Fruit fly (Drosophila melanogaster) whole organism, embryonic: ENCODE measurements around the gene Sgsf.

Source experiments
- Aef1 ChIP-seq: fragments of 200-800 bp; sonication (Bioruptor generic); IDR thresholded peaks from 3 replicates; pipeline ENCODE4 v1.3.6; 2022; ENCODE audit warnings: missing biosample characterization, missing genetic modification characterization
- CG10274 ChIP-seq: fragments of 200-800 bp; sonication (Bioruptor generic); optimal IDR thresholded peaks from 3 replicates; lab custom pipeline; 2017; ENCODE audit warnings: missing biosample characterization, mild to moderate bottlenecking, missing genetic modification characterization
- CG10321 ChIP-seq: fragments of 200-800 bp; sonication (Bioruptor generic); IDR thresholded peaks from 2 replicates; pipeline ENCODE4 v1.3.6; 2022; ENCODE audit warnings: missing biosample characterization, missing genetic modification characterization
- CG10654 ChIP-seq: fragments of 200-800 bp; sonication (Bioruptor generic); optimal IDR thresholded peaks from 2 replicates; lab custom pipeline; 2016; ENCODE audit warnings: missing biosample characterization, missing genetic modification characterization
- CG12071 ChIP-seq: fragments of 200-800 bp; sonication (Bioruptor generic); optimal IDR thresholded peaks from 3 replicates; lab custom pipeline; 2018; ENCODE audit warnings: missing biosample characterization, mild to moderate bottlenecking, missing genetic modification characterization
- CG1603 ChIP-seq: fragments of 200-800 bp; sonication (Bioruptor generic); optimal IDR thresholded peaks from 2 replicates; lab custom pipeline; 2019; ENCODE audit warnings: missing biosample characterization, mild to moderate bottlenecking, missing genetic modification characterization, moderate library complexity
- CG17361 ChIP-seq: fragments of 200-800 bp; sonication (Bioruptor generic); IDR thresholded peaks from 3 replicates; pipeline ENCODE4 v1.3.6; 2022; ENCODE audit warnings: missing biosample characterization, missing genetic modification characterization
- CG17829 ChIP-seq: fragments of 200-800 bp; optimal IDR thresholded peaks from 2 replicates; lab custom pipeline; 2019; ENCODE audit warnings: missing biosample characterization, mild to moderate bottlenecking, missing genetic modification characterization, moderate library complexity
- CG18262 ChIP-seq: fragments of 200-800 bp; optimal IDR thresholded peaks from 3 replicates; lab custom pipeline; 2019; ENCODE audit warnings: missing biosample characterization, mild to moderate bottlenecking, missing genetic modification characterization, moderate library complexity
- CG1832 ChIP-seq: fragments of 200-800 bp; sonication (Bioruptor generic); optimal IDR thresholded peaks from 2 replicates; lab custom pipeline; 2017; ENCODE audit warnings: missing biosample characterization, mild to moderate bottlenecking, missing genetic modification characterization, inconsistent platforms
- CG2116 ChIP-seq: fragments of 200-800 bp; sonication (Bioruptor generic); optimal IDR thresholded peaks from 3 replicates; lab custom pipeline; 2018; ENCODE audit warnings: missing biosample characterization, mild to moderate bottlenecking, missing genetic modification characterization
- CG3847 ChIP-seq: fragments of 200-800 bp; sonication (Bioruptor generic); IDR thresholded peaks from 2 replicates; pipeline ENCODE4 v1.3.6; 2022; ENCODE audit warnings: missing biosample characterization, missing genetic modification characterization
- CG4424 ChIP-seq: fragments of 200-800 bp; sonication (Bioruptor generic); optimal IDR thresholded peaks from 3 replicates; lab custom pipeline; 2016; ENCODE audit warnings: missing biosample characterization, missing genetic modification characterization
- CG5180 ChIP-seq: fragments of 200-800 bp; sonication (Bioruptor generic); optimal IDR thresholded peaks from 3 replicates; lab custom pipeline; 2017; ENCODE audit warnings: missing biosample characterization, missing genetic modification characterization, mild to moderate bottlenecking, moderate library complexity, missing genetic modification reagents
- CG8089 ChIP-seq: fragments of 200-800 bp; sonication (Bioruptor generic); optimal IDR thresholded peaks from 3 replicates; lab custom pipeline; 2016; ENCODE audit warnings: missing biosample characterization, missing genetic modification characterization
- CG8290 ChIP-seq, 3 experiments: fragments of 200-800 bp; sonication (Bioruptor generic); optimal IDR thresholded peaks; 2 replicates each; lab custom pipeline; 2016 to 2019; ENCODE audit warnings: missing biosample characterization in 3 of 3, missing genetic modification characterization in 3 of 3, mild to moderate bottlenecking in 2 of 3, moderate library complexity in 1 of 3
- CG9215 ChIP-seq: fragments of 200-800 bp; sonication (Bioruptor generic); IDR thresholded peaks from 2 replicates; pipeline ENCODE4 v1.3.6; 2022; ENCODE audit warnings: missing biosample characterization, missing genetic modification characterization
- CG9876 ChIP-seq: fragments of 200-800 bp; sonication (Bioruptor generic); optimal IDR thresholded peaks from 2 replicates; lab custom pipeline; 2016; ENCODE audit warnings: missing biosample characterization, missing genetic modification characterization
- CkIIα-i1 ChIP-seq: fragments of 200-800 bp; sonication (Bioruptor generic); IDR thresholded peaks from 2 replicates; pipeline ENCODE4 v1.3.6; 2022; ENCODE audit warnings: missing biosample characterization, missing genetic modification characterization
- Deaf1 ChIP-seq: fragments of 200-800 bp; optimal IDR thresholded peaks from 3 replicates; lab custom pipeline; 2019; ENCODE audit warnings: missing biosample characterization, mild to moderate bottlenecking, missing genetic modification characterization, moderate library complexity
- Doc2 ChIP-seq: fragments of 200-800 bp; sonication (Bioruptor generic); IDR thresholded peaks from 2 replicates; pipeline ENCODE4 v1.3.6; 2022; ENCODE audit warnings: missing biosample characterization, missing genetic modification characterization
- Dref ChIP-seq: fragments of 200-800 bp; sonication (Bioruptor generic); IDR thresholded peaks from 2 replicates; pipeline ENCODE4 v1.3.6; 2022; ENCODE audit warnings: missing biosample characterization, missing genetic modification characterization
- HLH3B ChIP-seq: fragments of 200-800 bp; sonication (Bioruptor generic); IDR thresholded peaks from 2 replicates; pipeline ENCODE4 v1.3.6; 2022; ENCODE audit warnings: missing biosample characterization, missing genetic modification characterization
- HLH4C ChIP-seq: fragments of 200-800 bp; sonication (Bioruptor generic); IDR thresholded peaks from 3 replicates; pipeline ENCODE4 v1.3.6; 2022; ENCODE audit warnings: missing biosample characterization, missing genetic modification characterization; ENCODE audit not compliant: partially characterized antibody
- Med ChIP-seq: fragments of 200-800 bp; sonication (Bioruptor generic); peaks from one replicate; lab custom pipeline; 2016; ENCODE audit warnings: missing biosample characterization, missing genetic modification characterization, mild to moderate bottlenecking, inconsistent platforms, moderate library complexity
- NK7.1 ChIP-seq: fragments of 200-800 bp; sonication (Bioruptor generic); optimal IDR thresholded peaks from 3 replicates; lab custom pipeline; 2016; ENCODE audit warnings: missing biosample characterization, missing genetic modification characterization
- Nf-YB ChIP-seq: fragments of 200-800 bp; sonication (Bioruptor generic); optimal IDR thresholded peaks from 3 replicates; lab custom pipeline; 2019; ENCODE audit warnings: missing biosample characterization, mild to moderate bottlenecking, missing genetic modification characterization, moderate library complexity
- Nf-YC ChIP-seq: fragments of 200-800 bp; optimal IDR thresholded peaks from 3 replicates; lab custom pipeline; 2019; ENCODE audit warnings: missing biosample characterization, mild to moderate bottlenecking, missing genetic modification characterization, moderate library complexity
- Poxn ChIP-seq: fragments of 200-800 bp; sonication (Bioruptor generic); IDR thresholded peaks from 2 replicates; pipeline ENCODE4 v1.3.6; 2022; ENCODE audit warnings: missing biosample characterization, missing genetic modification characterization
- Ravus ChIP-seq: fragments of 200-800 bp; sonication (Bioruptor generic); IDR thresholded peaks from 2 replicates; pipeline ENCODE4 v1.3.6; 2022; ENCODE audit warnings: missing biosample characterization, missing genetic modification characterization
- Rfx ChIP-seq: fragments of 200-800 bp; sonication (Bioruptor generic); IDR thresholded peaks from 2 replicates; pipeline ENCODE4 v1.3.6; 2022; ENCODE audit warnings: missing biosample characterization, missing genetic modification characterization
- Sry-β ChIP-seq: fragments of 200-800 bp; sonication (Bioruptor generic); optimal IDR thresholded peaks from 2 replicates; lab custom pipeline; 2018; ENCODE audit warnings: missing biosample characterization, mild to moderate bottlenecking, missing genetic modification characterization, moderate library complexity
- Taf1 ChIP-seq: fragments of 200-800 bp; sonication (Bioruptor generic); IDR thresholded peaks from 2 replicates; pipeline ENCODE4 v1.3.6; 2022; ENCODE audit warnings: missing biosample characterization, missing genetic modification characterization
- Xrp1 ChIP-seq: fragments of 200-800 bp; sonication (Bioruptor generic); IDR thresholded peaks from 2 replicates; pipeline ENCODE4 v1.3.6; 2022; ENCODE audit warnings: missing biosample characterization, missing genetic modification characterization
- bsh ChIP-seq, 2 experiments: fragments of 200-800 bp; sonication (Bioruptor generic); optimal IDR thresholded peaks; 2 replicates each; lab custom pipeline; 2017 to 2018; ENCODE audit warnings: mild to moderate bottlenecking in 2 of 2, missing biosample characterization in 2 of 2, missing genetic modification characterization in 2 of 2, moderate library complexity in 1 of 2
- caup ChIP-seq: fragments of 200-800 bp; sonication (Bioruptor generic); optimal IDR thresholded peaks from 3 replicates; lab custom pipeline; 2017; ENCODE audit warnings: missing biosample characterization, mild to moderate bottlenecking, missing genetic modification characterization, moderate library complexity; ENCODE audit not compliant: severe bottlenecking
- ci ChIP-seq: fragments of 200-800 bp; sonication (Bioruptor generic); IDR thresholded peaks from 3 replicates; pipeline ENCODE4 v1.3.6; 2022; ENCODE audit warnings: missing biosample characterization, missing genetic modification characterization
- corto ChIP-seq: fragments of 200-800 bp; sonication (Bioruptor generic); optimal IDR thresholded peaks from 2 replicates; lab custom pipeline; 2016; ENCODE audit warnings: missing biosample characterization, mild to moderate bottlenecking, missing genetic modification characterization, moderate library complexity
- ewg ChIP-seq: fragments of 200-800 bp; sonication (Bioruptor generic); optimal IDR thresholded peaks from 3 replicates; lab custom pipeline; 2017; ENCODE audit warnings: mild to moderate bottlenecking, missing biosample characterization, missing genetic modification reagents, missing genetic modification characterization
- h ChIP-seq: fragments of >200 bp; optimal IDR thresholded peaks from 2 replicates; lab custom pipeline; 2017
- hkb ChIP-seq, 2 experiments: fragments of 200-800 bp in 1 of 2; fragments of >200 bp in 1 of 2; sonication (Bioruptor generic) in 1 of 2; IDR thresholded peaks in 1 of 2; optimal IDR thresholded peaks in 1 of 2; 2 replicates each; pipeline versions ENCODE4 v1.3.6 to Lab custom; 2017 to 2022; ENCODE audit warnings: missing biosample characterization in 1 of 2, missing genetic modification characterization in 1 of 2
- kay ChIP-seq: fragments of 200-800 bp; sonication (Bioruptor generic); optimal IDR thresholded peaks from 2 replicates; lab custom pipeline; 2016; ENCODE audit warnings: missing biosample characterization, missing genetic modification characterization
- nau ChIP-seq: fragments of 200-800 bp; sonication (Bioruptor generic); optimal IDR thresholded peaks from 3 replicates; lab custom pipeline; 2017; ENCODE audit warnings: missing biosample characterization, mild to moderate bottlenecking, missing genetic modification characterization, missing genetic modification reagents
- nom ChIP-seq: fragments of 200-800 bp; sonication (Bioruptor generic); optimal IDR thresholded peaks from 2 replicates; lab custom pipeline; 2017; ENCODE audit warnings: missing biosample characterization, missing genetic modification characterization, mild to moderate bottlenecking, moderate library complexity, missing genetic modification reagents
- prd ChIP-seq, 3 experiments: fragments of >200 bp in 2 of 3; fragments of 200-800 bp in 1 of 3; sonication (Bioruptor generic) in 1 of 3; optimal IDR thresholded peaks in 2 of 3; IDR thresholded peaks in 1 of 3; 2 replicates in 2 of 3; 3 replicates in 1 of 3; pipeline versions ENCODE4 v1.3.6 to Lab custom; 2017 to 2022; ENCODE audit warnings: missing biosample characterization in 1 of 3, missing genetic modification characterization in 1 of 3
- pros ChIP-seq: fragments of 200-800 bp; sonication (Bioruptor generic); optimal IDR thresholded peaks from 3 replicates; lab custom pipeline; 2019; ENCODE audit warnings: missing biosample characterization, mild to moderate bottlenecking, missing genetic modification characterization, moderate library complexity
- so ChIP-seq: fragments of 200-800 bp; sonication (Bioruptor generic); IDR thresholded peaks from 3 replicates; pipeline ENCODE4 v1.3.6; 2022; ENCODE audit warnings: missing biosample characterization, missing genetic modification characterization
- sob ChIP-seq: fragments of 200-800 bp; sonication (Bioruptor generic); IDR thresholded peaks from 2 replicates; pipeline ENCODE4 v1.3.6; 2022; ENCODE audit warnings: missing biosample characterization, missing genetic modification characterization
- sug ChIP-seq: fragments of 200-800 bp; optimal IDR thresholded peaks from 2 replicates; lab custom pipeline; 2019; ENCODE audit warnings: missing biosample characterization, mild to moderate bottlenecking, missing genetic modification characterization, moderate library complexity
- trh ChIP-seq: fragments of 200-800 bp; sonication (Bioruptor generic); optimal IDR thresholded peaks from 2 replicates; lab custom pipeline; 2016; ENCODE audit warnings: missing biosample characterization, missing genetic modification characterization
- twi ChIP-seq: fragments of 200-800 bp; optimal IDR thresholded peaks from 2 replicates; lab custom pipeline; 2019; ENCODE audit warnings: missing biosample characterization, mild to moderate bottlenecking, missing genetic modification characterization, moderate library complexity
- zen ChIP-seq: fragments of 200-800 bp; sonication (Bioruptor generic); optimal IDR thresholded peaks from 3 replicates; lab custom pipeline; 2018; ENCODE audit warnings: missing biosample characterization, mild to moderate bottlenecking, missing genetic modification characterization, moderate library complexity

Gene Sgsf

dm6 chr3R:12345989-12346388 lies 4.5 kb downstream of the Sgsf start (continued):
- TF ChIP-seq Ravus (GFP tag; lab: Robert Waterston, UW) (no peak), sug (no peak), CG10274 (GFP tag; lab: Kevin White, UChicago) (no peak), Xrp1 (no peak; the same call in 1 of the 2 replicates), HLH3B (no peak), caup (GFP tag; lab: Kevin White, UChicago) (no peak), prd (optimal IDR thresholded peaks at IDR 0.05; lab: Kevin White, UChicago) (no peak), prd (GFP tag; IDR thresholded peaks at IDR 0.05; lab: Robert Waterston, UW) (peak; percentile 32; the same call in 1 of the 3 replicates), nau (no peak), zen (tag; lab: Kevin White, UChicago) (no peak), CG1603 (tag; lab: Kevin White, UChicago) (no peak), hkb (optimal IDR thresholded peaks at IDR 0.05; lab: Kevin White, UChicago) (no peak), hkb (GFP tag; IDR thresholded peaks at IDR 0.05; lab: Robert Waterston, UW) (no peak), CG9215 (GFP tag; lab: Robert Waterston, UW) (no peak), Rfx (GFP tag; lab: Robert Waterston, UW) (no peak), nom (GFP tag; lab: Kevin White, UChicago) (no peak), h (lab: Kevin White, UChicago) (no peak), CG5180 (GFP tag; lab: Kevin White, UChicago) (no peak), CG8089 (GFP tag; lab: Kevin White, UChicago) (no peak), CG10654 (GFP tag; lab: Kevin White, UChicago) (no peak), CG17829 (peak; percentile 33), Aef1 (no peak), CG2116 (GFP tag; lab: Kevin White, UChicago) (no peak), corto (no peak), Med (GFP tag; lab: Kevin White, UChicago) (no peak), Sry-β (no peak), CG3847 (GFP tag; lab: Robert Waterston, UW) (no peak), CG8290 (GFP tag; optimal IDR thresholded peaks at IDR 0.05; lab: Kevin White, UChicago) (no peak), CG8290 (tag; optimal IDR thresholded peaks at IDR 0.05; lab: Kevin White, UChicago) (no peak), Taf1 (GFP tag; lab: Robert Waterston, UW) (no peak), NK7.1 (GFP tag; lab: Kevin White, UChicago) (no peak), Poxn (GFP tag; lab: Robert Waterston, UW) (no peak), HLH4C (GFP tag; lab: Robert Waterston, UW) (no peak), CG4424 (GFP tag; lab: Kevin White, UChicago) (peak; percentile 2), so (GFP tag; lab: Robert Waterston, UW) (no peak), CG18262 (tag; lab: Kevin White, UChicago) (peak; percentile 60), CkIIα-i1 (GFP tag; lab: Robert Waterston, UW) (no peak)

DNA sequence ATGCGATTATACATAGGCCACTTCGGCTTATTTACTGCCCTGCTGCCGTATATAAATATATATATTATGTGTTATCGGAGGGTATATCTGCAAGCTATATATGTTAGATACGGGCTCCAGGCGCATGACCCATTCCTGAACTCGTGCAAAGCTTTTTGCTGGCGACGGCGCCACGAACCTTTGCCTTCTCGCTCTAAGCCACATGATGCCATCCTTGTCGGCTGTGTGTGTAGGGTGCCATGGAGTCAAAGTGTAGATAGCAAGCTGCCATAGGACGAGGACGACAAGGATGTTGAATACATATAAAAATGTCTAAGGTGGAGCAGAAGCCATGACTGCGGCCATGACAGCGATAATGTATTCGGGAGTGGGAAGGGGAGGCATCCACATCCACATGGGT lies 6.2 kb downstream of the Sgsf start:
- TF ChIP-seq Deaf1 (tag; lab: Kevin White, UChicago) (peak; percentile 84), Dref (GFP tag; lab: Robert Waterston, UW) (no peak), twi (tag; lab: Kevin White, UChicago) (no peak), CG9876 (GFP tag; lab: Kevin White, UChicago) (no peak), ewg (GFP tag; lab: Kevin White, UChicago) (peak; percentile 74), CG1832 (GFP tag; lab: Kevin White, UChicago) (peak; percentile 37), CG17361 (no peak), trh (no peak), Nf-YC (tag; lab: Kevin White, UChicago) (peak; percentile 91), CG12071 (GFP tag; lab: Kevin White, UChicago) (peak; percentile 20), kay (GFP tag; lab: Kevin White, UChicago) (no peak), Doc2 (GFP tag; lab: Robert Waterston, UW) (no peak), Nf-YB (GFP tag; lab: Kevin White, UChicago) (peak; percentile 78), bsh (GFP tag; optimal IDR thresholded peaks at IDR 0.05; lab: Kevin White, UChicago) (no peak), Ravus (GFP tag; lab: Robert Waterston, UW) (no peak), pros (GFP tag; lab: Kevin White, UChicago) (no peak), CG10321 (GFP tag; lab: Robert Waterston, UW) (peak; percentile 73), sob (GFP tag; lab: Robert Waterston, UW) (no peak), ci (no peak)
